Fruit fly (Drosophila melanogaster) whole organism, embryonic: ENCODE data around the gene St2.

Experiments used
- Antp ChIP-seq: fragments of 200-800 bp; sonication (Bioruptor generic); optimal IDR thresholded peaks from 3 replicates; lab custom pipeline; 2016; ENCODE audit warnings: missing biosample characterization, missing genetic modification characterization
- Awh ChIP-seq: fragments of 200-800 bp; sonication (Bioruptor generic); IDR thresholded peaks from 2 replicates; pipeline ENCODE4, ENCODE4 v1.3.6; 2022; ENCODE audit warnings: missing biosample characterization, missing genetic modification characterization
- BEAF-32 ChIP-seq: fragments of 200-800 bp; sonication (Bioruptor generic); optimal IDR thresholded peaks from 3 replicates; lab custom pipeline; 2017; ENCODE audit warnings: missing biosample characterization, missing genetic modification characterization, mild to moderate bottlenecking, moderate library complexity, missing genetic modification reagents
- CG10274 ChIP-seq: fragments of 200-800 bp; sonication (Bioruptor generic); optimal IDR thresholded peaks from 3 replicates; lab custom pipeline; 2017; ENCODE audit warnings: missing biosample characterization, mild to moderate bottlenecking, missing genetic modification characterization
- CG11247 ChIP-seq: fragments of 200-800 bp; sonication (Bioruptor generic); IDR thresholded peaks from 2 replicates; pipeline ENCODE4 v1.3.6; 2022; ENCODE audit warnings: missing biosample characterization, missing genetic modification characterization
- CG11456 ChIP-seq: fragments of 200-800 bp; sonication (Bioruptor generic); IDR thresholded peaks from 3 replicates; pipeline ENCODE4 v1.3.6; 2022; ENCODE audit warnings: missing biosample characterization, missing genetic modification characterization
- CG15514 ChIP-seq: fragments of 200-800 bp; sonication (Bioruptor generic); optimal IDR thresholded peaks from 3 replicates; lab custom pipeline; 2017; ENCODE audit warnings: missing biosample characterization, missing genetic modification characterization, mild to moderate bottlenecking, moderate library complexity, missing genetic modification reagents
- CG1603 ChIP-seq: fragments of 200-800 bp; sonication (Bioruptor generic); optimal IDR thresholded peaks from 2 replicates; lab custom pipeline; 2019; ENCODE audit warnings: missing biosample characterization, mild to moderate bottlenecking, missing genetic modification characterization, moderate library complexity
- CG17829 ChIP-seq: fragments of 200-800 bp; optimal IDR thresholded peaks from 2 replicates; lab custom pipeline; 2019; ENCODE audit warnings: missing biosample characterization, mild to moderate bottlenecking, missing genetic modification characterization, moderate library complexity
- CG2129 ChIP-seq: fragments of 200-800 bp; sonication (Bioruptor generic); IDR thresholded peaks from 2 replicates; pipeline ENCODE4 v1.3.6; 2022; ENCODE audit warnings: missing biosample characterization, missing genetic modification characterization; ENCODE audit not compliant: partially characterized antibody
- CG31388 ChIP-seq: fragments of 200-800 bp; sonication (Bioruptor generic); optimal IDR thresholded peaks from 2 replicates; lab custom pipeline; 2016; ENCODE audit warnings: missing biosample characterization, missing genetic modification characterization
- CG3163 ChIP-seq: fragments of 200-800 bp; sonication (Bioruptor generic); optimal IDR thresholded peaks from 3 replicates; lab custom pipeline; 2016; ENCODE audit warnings: missing biosample characterization, missing genetic modification characterization
- CG4282 ChIP-seq: fragments of 200-800 bp; sonication (Bioruptor generic); optimal IDR thresholded peaks from 2 replicates; lab custom pipeline; 2016; ENCODE audit warnings: missing biosample characterization, missing genetic modification characterization
- CG4360 ChIP-seq: fragments of 200-800 bp; sonication (Bioruptor generic); IDR thresholded peaks from 2 replicates; pipeline ENCODE4 v1.3.6; 2022; ENCODE audit warnings: missing biosample characterization, missing genetic modification characterization
- CG6254 ChIP-seq: fragments of 200-800 bp; sonication (Bioruptor generic); optimal IDR thresholded peaks from 3 replicates; lab custom pipeline; 2017; ENCODE audit warnings: mild to moderate bottlenecking, missing biosample characterization, missing genetic modification reagents, missing genetic modification characterization
- CG6813 ChIP-seq: fragments of 200-800 bp; sonication (Bioruptor generic); optimal IDR thresholded peaks from 2 replicates; lab custom pipeline; 2017; ENCODE audit warnings: missing biosample characterization, missing genetic modification characterization, mild to moderate bottlenecking, moderate library complexity, missing genetic modification reagents
- CG7372 ChIP-seq: fragments of 200-800 bp; sonication (Bioruptor generic); IDR thresholded peaks from 2 replicates; pipeline ENCODE4 v1.3.6; 2022; ENCODE audit warnings: missing biosample characterization, missing genetic modification characterization
- CG7786 ChIP-seq: fragments of 200-800 bp; sonication (Bioruptor generic); optimal IDR thresholded peaks from 2 replicates; lab custom pipeline; 2016; ENCODE audit warnings: missing biosample characterization, missing genetic modification characterization
- CG8359 ChIP-seq: fragments of 200-800 bp; sonication (Bioruptor generic); optimal IDR thresholded peaks from 2 replicates; lab custom pipeline; 2017; ENCODE audit warnings: missing biosample characterization, mild to moderate bottlenecking, missing genetic modification characterization, borderline replicate concordance
- Chrac-16 ChIP-seq: fragments of 200-800 bp; sonication (Bioruptor generic); optimal IDR thresholded peaks from 3 replicates; lab custom pipeline; 2016; ENCODE audit warnings: missing biosample characterization, missing genetic modification characterization
- Dfd ChIP-seq, 2 experiments: fragments of >200 bp; optimal IDR thresholded peaks; 2 replicates each; lab custom pipeline; 2017; ENCODE audit warnings: missing biosample characterization in 2 of 2, missing genetic modification characterization in 2 of 2
- Dip3 ChIP-seq: fragments of 200-800 bp; sonication (Bioruptor generic); optimal IDR thresholded peaks from 3 replicates; lab custom pipeline; 2016; ENCODE audit warnings: missing biosample characterization, missing genetic modification characterization
- Eip74EF ChIP-seq, 2 experiments: fragments of 200-800 bp in 1 of 2; fragments of >200 bp in 1 of 2; sonication (Bioruptor generic) in 1 of 2; optimal IDR thresholded peaks; 2 replicates each; lab custom pipeline; 2017 to 2019; ENCODE audit warnings: missing biosample characterization in 2 of 2, missing genetic modification characterization in 2 of 2, mild to moderate bottlenecking in 1 of 2, moderate library complexity in 1 of 2
- Hey ChIP-seq: fragments of 200-800 bp; sonication (Bioruptor generic); optimal IDR thresholded peaks from 3 replicates; lab custom pipeline; 2018; ENCODE audit warnings: missing biosample characterization, mild to moderate bottlenecking, missing genetic modification characterization
- Hsf ChIP-seq: fragments of 200-800 bp; sonication (Bioruptor generic); optimal IDR thresholded peaks from 3 replicates; lab custom pipeline; 2016; ENCODE audit warnings: missing biosample characterization, missing genetic modification characterization
- Mes4 ChIP-seq: fragments of 200-800 bp; sonication (Bioruptor generic); optimal IDR thresholded peaks from 2 replicates; lab custom pipeline; 2016; ENCODE audit warnings: missing biosample characterization, missing genetic modification characterization
- Myb ChIP-seq: fragments of 200-800 bp; sonication (Bioruptor generic); optimal IDR thresholded peaks from 2 replicates; lab custom pipeline; 2016; ENCODE audit warnings: missing biosample characterization, missing genetic modification characterization
- Sin3A ChIP-seq: fragments of >200 bp; optimal IDR thresholded peaks from 2 replicates; lab custom pipeline; 2018
- Spps ChIP-seq: fragments of 200-800 bp; sonication (Bioruptor generic); optimal IDR thresholded peaks from 2 replicates; lab custom pipeline; 2018; ENCODE audit warnings: missing biosample characterization, mild to moderate bottlenecking, missing genetic modification characterization
- al ChIP-seq: fragments of 200-800 bp; sonication (Bioruptor generic); IDR thresholded peaks from 2 replicates; pipeline ENCODE4 v1.3.6; 2022; ENCODE audit warnings: missing biosample characterization, missing genetic modification characterization
- dmrt11E ChIP-seq: fragments of 200-800 bp; sonication (Bioruptor generic); optimal IDR thresholded peaks from 3 replicates; lab custom pipeline; 2018; ENCODE audit warnings: missing biosample characterization, mild to moderate bottlenecking, missing genetic modification characterization, moderate library complexity
- ems ChIP-seq: fragments of 200-800 bp; sonication (Bioruptor generic); optimal IDR thresholded peaks from 3 replicates; lab custom pipeline; 2016; ENCODE audit warnings: missing biosample characterization, missing genetic modification characterization
- gfzf ChIP-seq: fragments of 200-800 bp; sonication (Bioruptor generic); optimal IDR thresholded peaks from 2 replicates; lab custom pipeline; 2016; ENCODE audit warnings: missing biosample characterization, mild to moderate bottlenecking, missing genetic modification characterization, moderate library complexity
- gt ChIP-seq: fragments of 200-800 bp; sonication (Bioruptor generic); IDR thresholded peaks from 2 replicates; pipeline ENCODE4 v1.3.6; 2022; ENCODE audit warnings: missing biosample characterization, missing genetic modification characterization
- hth ChIP-seq: fragments of >200 bp; optimal IDR thresholded peaks from 2 replicates; lab custom pipeline; 2017; ENCODE audit warnings: inconsistent platforms
- ken ChIP-seq: fragments of 200-800 bp; sonication (Bioruptor generic); IDR thresholded peaks from 3 replicates; pipeline ENCODE4 v1.3.6; 2022; ENCODE audit warnings: missing biosample characterization, missing genetic modification characterization
- lov ChIP-seq, 2 experiments: fragments of 200-800 bp in 1 of 2; fragments of >200 bp in 1 of 2; sonication (Bioruptor generic) in 1 of 2; IDR thresholded peaks in 1 of 2; optimal IDR thresholded peaks in 1 of 2; 2 replicates in 1 of 2; 3 replicates in 1 of 2; pipeline versions ENCODE4 v1.3.6 to Lab custom; 2017 to 2022; ENCODE audit warnings: missing biosample characterization in 1 of 2, missing genetic modification characterization in 1 of 2
- nau ChIP-seq: fragments of 200-800 bp; sonication (Bioruptor generic); optimal IDR thresholded peaks from 3 replicates; lab custom pipeline; 2017; ENCODE audit warnings: missing biosample characterization, mild to moderate bottlenecking, missing genetic modification characterization, missing genetic modification reagents
- nerfin-2 ChIP-seq: fragments of 200-800 bp; sonication (Bioruptor generic); IDR thresholded peaks from 2 replicates; pipeline ENCODE4 v1.3.6; 2022; ENCODE audit warnings: missing biosample characterization, missing genetic modification characterization; ENCODE audit not compliant: partially characterized antibody
- org-1 ChIP-seq: fragments of 200-800 bp; sonication (Bioruptor generic); optimal IDR thresholded peaks from 2 replicates; lab custom pipeline; 2017; ENCODE audit warnings: missing biosample characterization, missing genetic modification characterization
- peb ChIP-seq: fragments of 200-800 bp; sonication (Bioruptor generic); IDR thresholded peaks from 2 replicates; pipeline ENCODE4 v1.3.6; 2022; ENCODE audit warnings: missing biosample characterization, missing genetic modification characterization
- schlank ChIP-seq: fragments of 200-800 bp; sonication (Bioruptor generic); optimal IDR thresholded peaks from 2 replicates; lab custom pipeline; 2018; ENCODE audit warnings: missing biosample characterization, mild to moderate bottlenecking, missing genetic modification characterization
- sd ChIP-seq: fragments of 200-800 bp; sonication (Bioruptor generic); optimal IDR thresholded peaks from 3 replicates; lab custom pipeline; 2018; ENCODE audit warnings: missing biosample characterization, mild to moderate bottlenecking, missing genetic modification characterization, moderate library complexity
- sim ChIP-seq: fragments of 200-800 bp; sonication (Bioruptor generic); IDR thresholded peaks from 2 replicates; pipeline ENCODE4 v1.3.6; 2022; ENCODE audit warnings: missing biosample characterization, missing genetic modification characterization
- sima ChIP-seq: fragments of 200-800 bp; sonication (Bioruptor generic); optimal IDR thresholded peaks from 2 replicates; lab custom pipeline; 2016; ENCODE audit warnings: missing biosample characterization, missing genetic modification characterization
- tio ChIP-seq: fragments of 200-800 bp; sonication (Bioruptor generic); optimal IDR thresholded peaks from 2 replicates; lab custom pipeline; 2017; ENCODE audit warnings: missing biosample characterization, missing genetic modification characterization, inconsistent platforms
- tx ChIP-seq: fragments of 200-800 bp; sonication (Bioruptor generic); optimal IDR thresholded peaks from 2 replicates; lab custom pipeline; 2016; ENCODE audit warnings: missing biosample characterization, missing genetic modification characterization
- wek ChIP-seq: fragments of 200-800 bp; sonication (Bioruptor generic); optimal IDR thresholded peaks from 3 replicates; lab custom pipeline; 2018; ENCODE audit warnings: missing biosample characterization, mild to moderate bottlenecking, missing genetic modification characterization, moderate library complexity
- yki ChIP-seq: fragments of >200 bp; optimal IDR thresholded peaks from 3 replicates; lab custom pipeline; 2018
- zfh2 ChIP-seq: fragments of 200-800 bp; sonication (Bioruptor generic); optimal IDR thresholded peaks from 2 replicates; lab custom pipeline; 2016; ENCODE audit warnings: missing biosample characterization, missing genetic modification characterization

The St2 gene

dm6 chr3R:9245576-9246200 is 6.0 kb upstream of the St2 start, which contains the start of gene Vps15 (continued):
- TF ChIP-seq peb (peak; percentile 62; the same call in 1 of the 2 replicates), BEAF-32 (GFP tag; lab: Kevin White, UChicago) (peak; percentile 83), org-1 (peak; percentile 4), CG11456 (GFP tag; lab: Robert Waterston, UW) (0 out of 3 replicates have a peak, but pooled peaks have one; percentile 5), CG1603 (tag; lab: Kevin White, UChicago) (peak; percentile 48), al (GFP tag; lab: Robert Waterston, UW) (peak; percentile 75), CG31388 (peak; percentile 19), yki (lab: Kevin White, UChicago) (no peak), sima (GFP tag; lab: Kevin White, UChicago) (peak; percentile 18), Eip74EF (GFP tag; optimal IDR thresholded peaks at IDR 0.05; lab: Kevin White, UChicago) (peak in 1 of 2 experiments; percentile 59), CG4360 (GFP tag; lab: Robert Waterston, UW) (0 out of 2 replicates have a peak, but pooled peaks have one; percentile 20), Hey (no peak), CG7372 (peak; percentile 61), gfzf (GFP tag; lab: Kevin White, UChicago) (peak; percentile 17), Mes4 (peak; percentile 68), Awh (GFP tag; lab: Robert Waterston, UW) (peak; percentile 52), Dip3 (GFP tag; lab: Kevin White, UChicago) (peak; percentile 64), CG3163 (no peak), CG6813 (GFP tag; lab: Kevin White, UChicago) (no peak), nau (GFP tag; lab: Kevin White, UChicago) (no peak), wek (GFP tag; lab: Kevin White, UChicago) (no peak), CG11247 (GFP tag; lab: Robert Waterston, UW) (peak; percentile 57), CG2129 (peak; percentile 85), sim (no peak), CG8359 (GFP tag; lab: Kevin White, UChicago) (no peak), CG4282 (no peak), ems (GFP tag; lab: Kevin White, UChicago) (peak; percentile 77), tx (GFP tag; lab: Kevin White, UChicago) (peak; percentile 29), ken (GFP tag; lab: Robert Waterston, UW) (no peak), Hsf (GFP tag; lab: Kevin White, UChicago) (peak; percentile 76), CG17829 (tag; lab: Kevin White, UChicago) (peak; percentile 88), Sin3A (lab: Kevin White, UChicago) (no peak), CG10274 (GFP tag; lab: Kevin White, UChicago) (no peak), tio (no peak), CG6254 (GFP tag; lab: Kevin White, UChicago) (peak; percentile 4), Dfd (GFP tag; optimal IDR thresholded peaks at IDR 0.05; lab: Kevin White, UChicago) (no peak), Spps (peak; percentile 51), gt (GFP tag; lab: Robert Waterston, UW) (no peak), Chrac-16 (GFP tag; lab: Kevin White, UChicago) (peak; percentile 72), nerfin-2 (GFP tag; lab: Robert Waterston, UW) (peak; percentile 84), CG15514 (GFP tag; lab: Kevin White, UChicago) (peak; percentile 74), hth (lab: Kevin White, UChicago) (no peak), lov (optimal IDR thresholded peaks at IDR 0.05; lab: Kevin White, UChicago) (no peak), lov (GFP tag; IDR thresholded peaks at IDR 0.05; lab: Robert Waterston, UW) (0 out of 3 replicates have a peak, but pooled peaks have one; percentile 55), schlank (tag; lab: Kevin White, UChicago) (no peak), Antp (GFP tag; lab: Kevin White, UChicago) (peak; percentile 56), Myb (GFP tag; lab: Kevin White, UChicago) (peak; percentile 18), sd (tag; lab: Kevin White, UChicago) (peak; percentile 58), dmrt11E (tag; lab: Kevin White, UChicago) (peak; percentile 72), zfh2 (GFP tag; lab: Kevin White, UChicago) (peak; percentile 37), CG7786 (GFP tag; lab: Kevin White, UChicago) (peak; percentile 44)
